Worm (Caenorhabditis elegans) whole organism, L1 larva: ENCODE data around the gene M04G7.5.

ENCODE experiments used
- aly-2 ChIP-seq: fragments of 150-350 bp; optimal IDR thresholded peaks from 2 replicates; lab custom pipeline; 2014; ENCODE audit warnings: missing biosample characterization, missing genetic modification characterization
- ama-1 ChIP-seq: fragments of 150-350 bp; optimal IDR thresholded peaks from 2 replicates; lab custom pipeline; 2014
- efl-1 ChIP-seq, 4 experiments: fragments of 150-350 bp; optimal IDR thresholded peaks in 3 of 4; peaks in 1 of 4; 1 replicate in 1 of 4; 2 replicates in 3 of 4; lab custom pipeline; 2014; ENCODE audit warnings: missing biosample characterization in 2 of 4, missing genetic modification characterization in 2 of 4, missing genetic modification reagents in 2 of 4
- elt-3 ChIP-seq, 6 experiments: fragments of 150-350 bp in 1 of 6; sonication (generic microtip); optimal IDR thresholded peaks; 2 replicates each; lab custom pipeline; 2017 to 2018; ENCODE audit warnings: missing biosample characterization in 6 of 6, missing genetic modification characterization in 6 of 6, inconsistent platforms in 1 of 6
- grh-1 ChIP-seq: fragments of 200-800 bp; sonication (Bioruptor generic); IDR thresholded peaks from 2 replicates; pipeline ENCODE4 v1.3.6; 2022; ENCODE audit warnings: missing genetic modification reagents, missing genetic modification characterization, missing compliant biosample characterization
- lin-13 ChIP-seq: fragments of 150-350 bp; optimal IDR thresholded peaks from 2 replicates; lab custom pipeline; 2014; ENCODE audit warnings: missing biosample characterization, missing genetic modification reagents, missing genetic modification characterization
- mep-1 ChIP-seq: fragments of 150-350 bp; optimal IDR thresholded peaks from 2 replicates; lab custom pipeline; 2014; ENCODE audit warnings: missing biosample characterization, missing genetic modification characterization
- nhr-71 ChIP-seq: sonication (generic microtip); optimal IDR thresholded peaks from 2 replicates; lab custom pipeline; 2016; ENCODE audit warnings: mild to moderate bottlenecking, missing genetic modification characterization, moderate library complexity, missing compliant biosample characterization
- nhr-76 ChIP-seq: sonication (generic microtip); optimal IDR thresholded peaks from 2 replicates; lab custom pipeline; 2017; ENCODE audit warnings: missing biosample characterization, missing genetic modification characterization
- nhr-90 ChIP-seq: sonication (generic microtip); optimal IDR thresholded peaks from 2 replicates; lab custom pipeline; 2016; ENCODE audit warnings: mild to moderate bottlenecking, missing genetic modification characterization, missing compliant biosample characterization; ENCODE audit not compliant: poor library complexity
- pqm-1 ChIP-seq: sonication (generic microtip); optimal IDR thresholded peaks from 3 replicates; lab custom pipeline; 2017; ENCODE audit warnings: missing biosample characterization, missing genetic modification characterization
- snpc-4 ChIP-seq: fragments of 150-350 bp; optimal IDR thresholded peaks from 2 replicates; lab custom pipeline; 2014; ENCODE audit warnings: missing biosample characterization, missing genetic modification characterization
- tbx-2 ChIP-seq: sonication (generic microtip); optimal IDR thresholded peaks from 2 replicates; lab custom pipeline; 2016; ENCODE audit warnings: missing genetic modification characterization, missing compliant biosample characterization
- tlp-1 ChIP-seq: fragments of 150-350 bp; optimal IDR thresholded peaks from 2 replicates; lab custom pipeline; 2014; ENCODE audit warnings: missing biosample characterization, missing genetic modification characterization

DNA sequence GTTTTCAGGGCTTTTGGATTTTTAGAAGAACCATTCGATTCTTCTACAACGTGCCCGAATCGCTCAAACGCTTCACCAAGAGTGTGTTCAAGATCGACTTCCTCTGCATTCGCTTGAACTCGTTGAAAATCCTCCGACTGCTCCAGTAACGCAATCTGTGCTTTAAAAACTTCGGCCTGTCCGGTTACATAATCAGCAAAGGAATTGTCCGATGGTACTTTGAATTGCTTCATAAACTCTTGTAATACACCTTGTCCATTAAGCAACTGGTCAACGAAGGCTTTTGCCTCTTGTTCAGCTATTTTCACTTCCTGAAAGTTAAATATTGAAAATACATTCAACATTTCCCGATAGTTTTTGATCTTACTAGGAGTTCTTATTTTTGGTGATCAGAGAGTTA, 34.2 kb upstream of the M04G7.5 start:
- TF ChIP-seq mep-1 (no peak), lin-13 (GFP tag; lab: Kevin White, UChicago) (no peak), pqm-1 (tag; lab: Kevin White, UChicago) (no peak), nhr-90 (no peak), grh-1 (no peak), elt-3 (tag; optimal IDR thresholded peaks at IDR 0.05; lab: Kevin White, UChicago) (no peak), aly-2 (tag; lab: Kevin White, UChicago) (no peak), tbx-2 (tag; lab: Kevin White, UChicago) (no peak), ama-1 (lab: Kevin White, UChicago) (no peak), nhr-71 (tag; lab: Kevin White, UChicago) (no peak), efl-1 (optimal IDR thresholded peaks at IDR 0.05; lab: Kevin White, UChicago) (no peak), efl-1 (GFP tag; optimal IDR thresholded peaks at IDR 0.05 in 1 of 2; lab: Kevin White, UChicago) (peak in 1 of 2 experiments; percentile 86), snpc-4 (tag; lab: Kevin White, UChicago) (no peak), tlp-1 (tag; lab: Kevin White, UChicago) (no peak), nhr-76 (no peak)
